Worm (Caenorhabditis elegans) whole organism, L4 larva: Measurements from ENCODE around the gene ZC190.10.

ENCODE experiments used
- D1046.2 ChIP-seq: fragments of 200-800 bp; sonication (Bioruptor generic); IDR thresholded peaks from 2 replicates; pipeline ENCODE4 v1.3.6; 2022; ENCODE audit warnings: missing genetic modification characterization, missing compliant biosample characterization
- F10B5.3 ChIP-seq: sonication (generic microtip); optimal IDR thresholded peaks from 2 replicates; lab custom pipeline; 2016; ENCODE audit warnings: mild to moderate bottlenecking, missing genetic modification characterization, missing compliant biosample characterization
- F49E8.2 ChIP-seq: sonication (generic microtip); optimal IDR thresholded peaks from 2 replicates; lab custom pipeline; 2016; ENCODE audit warnings: missing compliant biosample characterization, mild to moderate bottlenecking, missing genetic modification characterization, borderline replicate concordance
- T26A8.4 ChIP-seq: fragments of 200-800 bp; sonication (Bioruptor generic); IDR thresholded peaks from 2 replicates; pipeline ENCODE4 v1.3.6; 2022; ENCODE audit warnings: missing genetic modification characterization, missing compliant biosample characterization
- Y5F2A.4 ChIP-seq: fragments of 200-800 bp; sonication (Bioruptor generic); optimal IDR thresholded peaks from 2 replicates; lab custom pipeline; 2018; ENCODE audit warnings: mild to moderate bottlenecking, missing genetic modification characterization, missing compliant biosample characterization
- ZK546.5 ChIP-seq, 2 experiments: sonication (generic microtip); optimal IDR thresholded peaks; 2 replicates each; lab custom pipeline; 2017; ENCODE audit warnings: missing biosample characterization in 2 of 2, missing genetic modification characterization in 2 of 2
- ama-1 ChIP-seq: fragments of 150-350 bp; optimal IDR thresholded peaks from 2 replicates; lab custom pipeline; 2014; ENCODE audit warnings: inconsistent platforms, mixed read lengths
- arid-1 ChIP-seq: fragments of 200-800 bp; sonication (Bioruptor generic); conservative IDR thresholded peaks from 2 replicates; pipeline ENCODE4 v1.3.6; 2022; ENCODE audit warnings: missing genetic modification reagents, missing genetic modification characterization, missing compliant biosample characterization
- ceh-20 ChIP-seq: fragments of 200-800 bp; sonication (Bioruptor generic); IDR thresholded peaks from 2 replicates; pipeline ENCODE4 v1.3.6; 2022; ENCODE audit warnings: missing genetic modification reagents, missing genetic modification characterization, missing compliant biosample characterization
- ceh-28 ChIP-seq: fragments of 150-350 bp; optimal IDR thresholded peaks from 2 replicates; lab custom pipeline; 2014; ENCODE audit warnings: missing biosample characterization, missing genetic modification reagents, missing genetic modification characterization
- ceh-62 ChIP-seq: sonication (generic microtip); optimal IDR thresholded peaks from 2 replicates; lab custom pipeline; 2017; ENCODE audit warnings: missing biosample characterization, missing genetic modification characterization
- ceh-82 ChIP-seq: sonication (generic microtip); optimal IDR thresholded peaks from 2 replicates; lab custom pipeline; 2017; ENCODE audit warnings: missing biosample characterization, missing genetic modification characterization
- cey-2 ChIP-seq: sonication (generic microtip); optimal IDR thresholded peaks from 3 replicates; lab custom pipeline; 2017; ENCODE audit warnings: missing genetic modification characterization, mild to moderate bottlenecking, missing compliant biosample characterization, antibody characterized with exemption, borderline replicate concordance; ENCODE audit not compliant: insufficient read depth
- daf-16 ChIP-seq, 3 experiments: sonication (generic microtip); optimal IDR thresholded peaks; 2 replicates each; lab custom pipeline; 2016 to 2017; ENCODE audit warnings: missing genetic modification characterization in 3 of 3, missing genetic modification reagents in 3 of 3, mild to moderate bottlenecking in 2 of 3, missing compliant biosample characterization in 2 of 3, missing biosample characterization in 1 of 3, moderate library complexity in 1 of 3
- dmd-6 ChIP-seq: fragments of 200-800 bp; sonication (Bioruptor generic); IDR thresholded peaks from 2 replicates; pipeline ENCODE4 v1.3.6; 2022; ENCODE audit warnings: missing genetic modification reagents, missing genetic modification characterization, missing compliant biosample characterization
- dve-1 ChIP-seq: sonication (generic microtip); optimal IDR thresholded peaks from 2 replicates; lab custom pipeline; 2017; ENCODE audit warnings: antibody characterized with exemption, mild to moderate bottlenecking, missing genetic modification characterization, missing compliant biosample characterization; ENCODE audit not compliant: insufficient read depth
- egl-27 ChIP-seq: sonication (generic microtip); optimal IDR thresholded peaks from 3 replicates; lab custom pipeline; 2017; ENCODE audit warnings: missing biosample characterization, missing genetic modification reagents, missing genetic modification characterization
- fkh-10 ChIP-seq: fragments of 150-350 bp; optimal IDR thresholded peaks from 2 replicates; lab custom pipeline; 2014; ENCODE audit warnings: missing biosample characterization, missing genetic modification reagents, missing genetic modification characterization
- fos-1 ChIP-seq: fragments of 150-350 bp; optimal IDR thresholded peaks from 2 replicates; lab custom pipeline; 2014; ENCODE audit warnings: missing biosample characterization, missing genetic modification characterization
- hif-1 ChIP-seq, 2 experiments: sonication (generic microtip); optimal IDR thresholded peaks; 2 replicates each; lab custom pipeline; 2016 to 2017; ENCODE audit warnings: missing compliant biosample characterization in 2 of 2, missing genetic modification characterization in 2 of 2, missing genetic modification reagents in 2 of 2, missing genotype in 2 of 2, mild to moderate bottlenecking in 1 of 2
- hlh-11 ChIP-seq: fragments of 200-800 bp; sonication (Bioruptor generic); optimal IDR thresholded peaks from 2 replicates; lab custom pipeline; 2018; ENCODE audit warnings: mild to moderate bottlenecking, missing genetic modification characterization, missing compliant biosample characterization
- hlh-30 ChIP-seq: sonication (generic microtip); optimal IDR thresholded peaks from 2 replicates; lab custom pipeline; 2017; ENCODE audit warnings: antibody characterized with exemption, mild to moderate bottlenecking, missing genetic modification characterization, missing compliant biosample characterization; ENCODE audit not compliant: insufficient read depth
- hmg-1.1 ChIP-seq: fragments of 200-800 bp; sonication (Bioruptor generic); IDR thresholded peaks from 2 replicates; pipeline ENCODE4 v1.3.6; 2022; ENCODE audit warnings: missing genetic modification reagents, missing genetic modification characterization, missing compliant biosample characterization
- jun-1 ChIP-seq: fragments of 150-350 bp; optimal IDR thresholded peaks from 2 replicates; lab custom pipeline; 2014; ENCODE audit warnings: missing biosample characterization, missing genetic modification reagents, missing genetic modification characterization
- lin-1 ChIP-seq: fragments of 200-800 bp; sonication (Bioruptor generic); IDR thresholded peaks from 2 replicates; pipeline ENCODE4 v1.3.6; 2022; ENCODE audit warnings: missing genetic modification reagents, missing genetic modification characterization, missing compliant biosample characterization
- lin-39 ChIP-seq: fragments of 150-350 bp; optimal IDR thresholded peaks from 2 replicates; lab custom pipeline; 2014; ENCODE audit warnings: missing biosample characterization, missing genetic modification reagents, missing genetic modification characterization
- madf-9 ChIP-seq: fragments of 200-800 bp; sonication (Bioruptor generic); conservative IDR thresholded peaks from 2 replicates; pipeline ENCODE4 v1.3.6; 2022; ENCODE audit warnings: missing genetic modification reagents, missing genetic modification characterization, missing compliant biosample characterization
- mdl-1 ChIP-seq, 2 experiments: fragments of 150-350 bp in 1 of 2; sonication (generic microtip) in 1 of 2; optimal IDR thresholded peaks; 2 replicates each; lab custom pipeline; 2014 to 2017; ENCODE audit warnings: missing biosample characterization in 2 of 2, missing genetic modification characterization in 2 of 2
- mep-1 ChIP-seq: fragments of 150-350 bp; sonication (generic microtip); optimal IDR thresholded peaks from 3 replicates; lab custom pipeline; 2014; ENCODE audit warnings: missing biosample characterization, missing genetic modification characterization
- mes-2 ChIP-seq: sonication (generic microtip); optimal IDR thresholded peaks from 2 replicates; lab custom pipeline; 2016; ENCODE audit warnings: missing genotype, mild to moderate bottlenecking, missing genetic modification characterization, missing compliant biosample characterization; ENCODE audit not compliant: poor library complexity, severe bottlenecking
- mxl-3 ChIP-seq: fragments of 200-800 bp; sonication (Bioruptor generic); optimal IDR thresholded peaks from 2 replicates; lab custom pipeline; 2018; ENCODE audit warnings: mild to moderate bottlenecking, missing genetic modification characterization, missing compliant biosample characterization
- nhr-102 ChIP-seq: sonication (generic microtip); optimal IDR thresholded peaks from 2 replicates; lab custom pipeline; 2016; ENCODE audit warnings: mild to moderate bottlenecking, missing genetic modification characterization, moderate library complexity, missing compliant biosample characterization
- nhr-25 ChIP-seq: sonication (generic microtip); optimal IDR thresholded peaks from 2 replicates; lab custom pipeline; 2017; ENCODE audit warnings: missing genetic modification characterization, mild to moderate bottlenecking, missing compliant biosample characterization, antibody characterized with exemption, moderate library complexity, borderline replicate concordance; ENCODE audit not compliant: insufficient read depth
- nhr-28 ChIP-seq: fragments of 150-350 bp; optimal IDR thresholded peaks from 2 replicates; lab custom pipeline; 2014; ENCODE audit warnings: missing biosample characterization, missing genetic modification characterization
- nhr-41 ChIP-seq: fragments of 200-800 bp; sonication (Bioruptor generic); IDR thresholded peaks from 2 replicates; pipeline ENCODE4 v1.3.6; 2022; ENCODE audit warnings: missing genetic modification reagents, missing genetic modification characterization, missing compliant biosample characterization
- nhr-48 ChIP-seq: sonication (generic microtip); optimal IDR thresholded peaks from 2 replicates; lab custom pipeline; 2016; ENCODE audit warnings: mild to moderate bottlenecking, missing genetic modification characterization, missing compliant biosample characterization
- nhr-77 ChIP-seq: fragments of 150-350 bp; optimal IDR thresholded peaks from 2 replicates; lab custom pipeline; 2014; ENCODE audit warnings: missing biosample characterization, missing genetic modification characterization
- php-3 ChIP-seq: fragments of 200-800 bp; sonication (Bioruptor generic); IDR thresholded peaks from 2 replicates; pipeline ENCODE4 v1.3.6; 2022; ENCODE audit warnings: missing genetic modification reagents, missing genetic modification characterization, missing compliant biosample characterization
- pqm-1 ChIP-seq: sonication (generic microtip); optimal IDR thresholded peaks from 2 replicates; lab custom pipeline; 2017; ENCODE audit warnings: missing biosample characterization, missing genetic modification characterization
- set-16 ChIP-seq: fragments of 200-800 bp; sonication (Bioruptor generic); IDR thresholded peaks from 2 replicates; pipeline ENCODE4 v1.3.6; 2022; ENCODE audit warnings: missing genetic modification reagents, missing genetic modification characterization, missing compliant biosample characterization
- spr-1 ChIP-seq: sonication (generic microtip); optimal IDR thresholded peaks from 2 replicates; lab custom pipeline; 2016; ENCODE audit warnings: mild to moderate bottlenecking, missing genetic modification characterization, missing compliant biosample characterization
- tra-1 ChIP-seq: fragments of 200-800 bp; sonication (Bioruptor generic); IDR thresholded peaks from 2 replicates; pipeline ENCODE4 v1.3.6; 2022; ENCODE audit warnings: missing genetic modification reagents, missing genetic modification characterization, missing compliant biosample characterization
- unc-39 ChIP-seq: sonication (generic microtip); optimal IDR thresholded peaks from 2 replicates; lab custom pipeline; 2017; ENCODE audit warnings: missing biosample characterization, missing genetic modification characterization
- unc-62 ChIP-seq, 3 experiments: fragments of 150-350 bp in 1 of 3; sonication (generic microtip); optimal IDR thresholded peaks in 2 of 3; peaks in 1 of 3; 1 replicate in 1 of 3; 2 replicates in 2 of 3; lab custom pipeline; 2014 to 2017; ENCODE audit warnings: missing biosample characterization in 3 of 3, missing genetic modification characterization in 3 of 3, missing genetic modification reagents in 3 of 3, missing genotype in 1 of 3
- vab-7 ChIP-seq: fragments of 200-800 bp; sonication (Bioruptor generic); IDR thresholded peaks from 2 replicates; pipeline ENCODE4 v1.3.6; 2022; ENCODE audit warnings: missing genetic modification reagents, missing genetic modification characterization, missing compliant biosample characterization
- zip-11 ChIP-seq: fragments of 200-800 bp; sonication (Bioruptor generic); IDR thresholded peaks from 2 replicates; pipeline ENCODE4 v1.3.6; 2022; ENCODE audit warnings: missing genetic modification characterization, missing compliant biosample characterization

Gene ZC190.10

ce11 chrV:8661241-8661954 lies 34.7 kb downstream of the ZC190.10 start:
- TF ChIP-seq nhr-25 (tag; lab: Kevin White, UChicago) (peak; percentile 36), pqm-1 (tag; lab: Kevin White, UChicago) (peak; percentile 85), hlh-11 (tag; lab: Kevin White, UChicago) (peak; percentile 86), dmd-6 (GFP tag; lab: Robert Waterston, UW) (peak; percentile 89), tra-1 (GFP tag; lab: Robert Waterston, UW) (peak; percentile 76), mes-2 (peak; percentile 51), mep-1 (peak; percentile 47), nhr-102 (tag; lab: Kevin White, UChicago) (peak; percentile 54), ceh-82 (tag; lab: Kevin White, UChicago) (no peak), fkh-10 (GFP tag; lab: Kevin White, UChicago) (no peak), Y5F2A.4 (no peak), jun-1 (tag; lab: Kevin White, UChicago) (no peak), T26A8.4 (GFP tag; lab: Robert Waterston, UW) (0 out of 2 replicates have a peak, but pooled peaks have one; percentile 27), D1046.2 (GFP tag; lab: Robert Waterston, UW) (peak; percentile 12; the same call in 1 of the 2 replicates), lin-1 (GFP tag; lab: Robert Waterston, UW) (peak; percentile 80; the same call in 1 of the 2 replicates), unc-62 (GFP tag; optimal IDR thresholded peaks at IDR 0.05 in 1 of 2; lab: Kevin White, UChicago) (peak; percentile 32 to 35), unc-62 (tag; optimal IDR thresholded peaks at IDR 0.05; lab: Kevin White, UChicago) (no peak), arid-1 (GFP tag; lab: Robert Waterston, UW) (no peak), zip-11 (GFP tag; lab: Robert Waterston, UW) (no peak), nhr-77 (tag; lab: Kevin White, UChicago) (peak; percentile 37), ceh-20 (GFP tag; lab: Robert Waterston, UW) (peak; percentile 47; the same call in 1 of the 2 replicates), spr-1 (no peak), hlh-30 (tag; lab: Kevin White, UChicago) (peak; percentile 84), nhr-48 (tag; lab: Kevin White, UChicago) (peak; percentile 69), unc-39 (tag; lab: Kevin White, UChicago) (no peak), nhr-41 (GFP tag; lab: Robert Waterston, UW) (peak; percentile 69), set-16 (peak; percentile 21; the same call in 1 of the 2 replicates), hmg-1.1 (GFP tag; lab: Robert Waterston, UW) (peak; percentile 32; the same call in 1 of the 2 replicates), nhr-28 (tag; lab: Kevin White, UChicago) (peak; percentile 32), daf-16 (GFP tag; optimal IDR thresholded peaks at IDR 0.05; lab: Kevin White, UChicago) (peak in 1 of 2 experiments; percentile 24), daf-16 (tag; optimal IDR thresholded peaks at IDR 0.05; lab: Kevin White, UChicago) (peak; percentile 92), ZK546.5 (tag; optimal IDR thresholded peaks at IDR 0.05; lab: Kevin White, UChicago) (no peak), php-3 (GFP tag; lab: Robert Waterston, UW) (peak; percentile 95), mxl-3 (GFP tag; lab: Kevin White, UChicago) (peak; percentile 13), dve-1 (tag; lab: Kevin White, UChicago) (peak; percentile 82)

DNA sequence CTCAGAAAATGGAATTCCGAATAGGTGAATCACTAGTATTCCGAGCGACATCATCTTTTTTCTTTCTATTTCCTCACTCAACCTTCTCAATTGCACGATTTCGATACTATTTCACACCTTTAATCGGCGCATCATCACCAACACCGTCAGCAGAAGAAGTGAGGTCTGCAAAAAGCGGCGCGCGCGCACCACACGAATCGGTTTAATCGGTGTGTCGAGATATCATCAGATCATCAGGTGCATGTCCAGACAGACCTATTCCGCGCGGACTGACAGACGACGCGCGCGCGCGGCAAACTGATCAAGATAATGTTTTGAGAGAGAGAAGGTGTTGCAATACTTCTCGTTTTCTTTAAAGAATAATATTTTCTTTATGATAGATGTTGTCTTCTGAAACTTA lies 35.6 kb downstream of the ZC190.10 start:
- TF ChIP-seq set-16 (0 out of 2 replicates have a peak, but pooled peaks have one; percentile 18), mdl-1 (tag; optimal IDR thresholded peaks at IDR 0.05; lab: Kevin White, UChicago) (peak in 1 of 2 experiments; percentile 7), F49E8.2 (tag; lab: Kevin White, UChicago) (no peak), mxl-3 (GFP tag; lab: Kevin White, UChicago) (peak; percentile 77), ceh-28 (tag; lab: Kevin White, UChicago) (no peak), F10B5.3 (tag; lab: Kevin White, UChicago) (no peak), madf-9 (peak; percentile 48; the same call in 1 of the 2 replicates), cey-2 (tag; lab: Kevin White, UChicago) (no peak), egl-27 (tag; lab: Kevin White, UChicago) (no peak), ceh-62 (tag; lab: Kevin White, UChicago) (no peak), vab-7 (no peak), lin-39 (tag; lab: Kevin White, UChicago) (no peak), ama-1 (lab: Kevin White, UChicago) (no peak), hlh-11 (tag; lab: Kevin White, UChicago) (peak; percentile 54), pqm-1 (tag; lab: Kevin White, UChicago) (no peak), jun-1 (tag; lab: Kevin White, UChicago) (no peak), fos-1 (tag; lab: Kevin White, UChicago) (no peak), nhr-102 (tag; lab: Kevin White, UChicago) (no peak), hif-1 (tag; optimal IDR thresholded peaks at IDR 0.05; lab: Kevin White, UChicago) (no peak)
